Worm (Caenorhabditis elegans) whole organism, L4 larva: ENCODE measurements around the gene gpr-1.

ENCODE experiments used
- T20F7.1 ChIP-seq: fragments of 200-800 bp; sonication (Bioruptor generic); optimal IDR thresholded peaks from 2 replicates; lab custom pipeline; 2018; ENCODE audit warnings: mild to moderate bottlenecking, missing genetic modification characterization, missing compliant biosample characterization
- aly-2 ChIP-seq: sonication (generic microtip); optimal IDR thresholded peaks from 2 replicates; lab custom pipeline; 2018; ENCODE audit warnings: missing biosample characterization, missing genetic modification characterization
- ceh-28 ChIP-seq: fragments of 150-350 bp; optimal IDR thresholded peaks from 2 replicates; lab custom pipeline; 2014; ENCODE audit warnings: missing biosample characterization, missing genetic modification reagents, missing genetic modification characterization
- daf-16 ChIP-seq, 3 experiments: sonication (generic microtip); optimal IDR thresholded peaks; 2 replicates each; lab custom pipeline; 2016 to 2017; ENCODE audit warnings: missing genetic modification characterization in 3 of 3, missing genetic modification reagents in 3 of 3, mild to moderate bottlenecking in 2 of 3, missing compliant biosample characterization in 2 of 3, missing biosample characterization in 1 of 3, moderate library complexity in 1 of 3
- daf-8 ChIP-seq: fragments of 200-800 bp; sonication (Bioruptor generic); IDR thresholded peaks from 2 replicates; pipeline ENCODE4 v1.3.6; 2022; ENCODE audit warnings: missing genetic modification characterization, missing compliant biosample characterization
- mdl-1 ChIP-seq, 2 experiments: fragments of 150-350 bp in 1 of 2; sonication (generic microtip) in 1 of 2; optimal IDR thresholded peaks; 2 replicates each; lab custom pipeline; 2014 to 2017; ENCODE audit warnings: missing biosample characterization in 2 of 2, missing genetic modification characterization in 2 of 2
- pha-4 ChIP-seq, 2 experiments: fragments of 150-350 bp in 1 of 2; fragments of 200-800 bp in 1 of 2; sonication (Bioruptor generic) in 1 of 2; IDR thresholded peaks in 1 of 2; optimal IDR thresholded peaks in 1 of 2; 2 replicates each; pipeline versions ENCODE4 v1.3.6 to Lab custom; 2014 to 2022; ENCODE audit warnings: missing genetic modification characterization in 2 of 2, missing genetic modification reagents in 2 of 2, missing biosample characterization in 1 of 2, missing compliant biosample characterization in 1 of 2
- skn-1 ChIP-seq: fragments of 150-350 bp; optimal IDR thresholded peaks from 2 replicates; lab custom pipeline; 2014; ENCODE audit warnings: missing biosample characterization, missing genetic modification characterization
- unc-39 ChIP-seq: sonication (generic microtip); optimal IDR thresholded peaks from 2 replicates; lab custom pipeline; 2017; ENCODE audit warnings: missing biosample characterization, missing genetic modification characterization

DNA sequence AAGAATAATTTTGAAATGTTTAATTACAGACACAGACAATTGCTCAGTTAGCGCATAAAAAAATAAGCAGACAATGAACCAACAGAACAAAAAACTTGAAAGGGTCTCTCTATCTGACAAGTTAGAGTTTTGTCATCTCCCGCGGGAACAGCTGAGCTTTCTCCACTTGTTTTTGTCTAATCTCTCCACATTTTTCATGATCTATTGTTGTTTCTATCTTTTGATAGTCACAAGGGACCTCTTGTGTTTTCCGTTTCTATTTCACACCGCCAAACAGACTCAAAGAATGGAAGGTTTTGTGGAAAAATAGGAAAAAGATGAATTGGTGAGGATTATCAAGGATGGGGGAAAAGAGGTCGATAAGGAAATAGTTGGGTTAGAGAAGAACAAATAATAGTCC lies 8.1 kb downstream of the gpr-1 start:
- TF ChIP-seq unc-39 (tag; lab: Kevin White, UChicago) (no peak), mdl-1 (tag; optimal IDR thresholded peaks at IDR 0.05; lab: Kevin White, UChicago) (no peak), skn-1 (tag; lab: Kevin White, UChicago) (no peak), T20F7.1 (GFP tag; lab: Kevin White, UChicago) (no peak), pha-4 (GFP tag; IDR thresholded peaks at IDR 0.05; lab: Robert Waterston, UW) (no peak), pha-4 (tag; optimal IDR thresholded peaks at IDR 0.05; lab: Kevin White, UChicago) (no peak), daf-8 (GFP tag; lab: Robert Waterston, UW) (no peak), daf-16 (GFP tag; optimal IDR thresholded peaks at IDR 0.05; lab: Kevin White, UChicago) (peak in 1 of 2 experiments; percentile 30), daf-16 (tag; optimal IDR thresholded peaks at IDR 0.05; lab: Kevin White, UChicago) (no peak), aly-2 (tag; lab: Kevin White, UChicago) (no peak), ceh-28 (tag; lab: Kevin White, UChicago) (no peak)
